Worm (Caenorhabditis elegans) whole organism, L2 larva: ENCODE measurements around the gene F19C6.3.

Experiments
- C34F6.9 ChIP-seq: fragments of 150-350 bp; optimal IDR thresholded peaks from 2 replicates; lab custom pipeline; 2014; ENCODE audit warnings: missing biosample characterization, missing genetic modification characterization
- F13H6.1 ChIP-seq: sonication (generic microtip); optimal IDR thresholded peaks from 2 replicates; lab custom pipeline; 2016; ENCODE audit warnings: missing genetic modification characterization, missing compliant biosample characterization
- R02D3.7 ChIP-seq: fragments of 150-350 bp; optimal IDR thresholded peaks from 2 replicates; lab custom pipeline; 2014; ENCODE audit warnings: missing biosample characterization, missing genetic modification characterization
- alr-1 ChIP-seq: fragments of 150-350 bp; optimal IDR thresholded peaks from 2 replicates; lab custom pipeline; 2014; ENCODE audit warnings: missing biosample characterization, missing genetic modification characterization
- aly-2 ChIP-seq: fragments of 150-350 bp; optimal IDR thresholded peaks from 2 replicates; lab custom pipeline; 2014; ENCODE audit warnings: missing biosample characterization, missing genetic modification characterization
- ama-1 ChIP-seq: fragments of 150-350 bp; optimal IDR thresholded peaks from 2 replicates; lab custom pipeline; 2018; ENCODE audit warnings: inconsistent platforms
- ceh-16 ChIP-seq: fragments of 150-350 bp; optimal IDR thresholded peaks from 2 replicates; lab custom pipeline; 2014; ENCODE audit warnings: missing biosample characterization, missing genetic modification characterization
- ceh-82 ChIP-seq: fragments of 150-350 bp; optimal IDR thresholded peaks from 2 replicates; lab custom pipeline; 2014; ENCODE audit warnings: missing biosample characterization, missing genetic modification characterization
- crh-2 ChIP-seq: sonication (generic microtip); optimal IDR thresholded peaks from 2 replicates; lab custom pipeline; 2017; ENCODE audit warnings: missing biosample characterization, missing genetic modification characterization
- dmd-4 ChIP-seq: sonication (generic microtip); optimal IDR thresholded peaks from 2 replicates; lab custom pipeline; 2017; ENCODE audit warnings: missing biosample characterization, missing genetic modification characterization
- elt-3 ChIP-seq: sonication (generic microtip); optimal IDR thresholded peaks from 2 replicates; lab custom pipeline; 2017; ENCODE audit warnings: missing biosample characterization, missing genetic modification characterization
- fos-1 ChIP-seq: fragments of 150-350 bp; optimal IDR thresholded peaks from 2 replicates; lab custom pipeline; 2014; ENCODE audit warnings: missing biosample characterization, missing genetic modification characterization
- gmeb-1 ChIP-seq: fragments of 150-350 bp; optimal IDR thresholded peaks from 2 replicates; lab custom pipeline; 2014; ENCODE audit warnings: missing biosample characterization, missing genetic modification characterization
- lin-11 ChIP-seq: fragments of 150-350 bp; sonication (generic microtip); optimal IDR thresholded peaks from 2 replicates; lab custom pipeline; 2014; ENCODE audit warnings: missing biosample characterization, missing genetic modification characterization, inconsistent platforms, mixed read lengths
- lin-13 ChIP-seq: fragments of 150-350 bp; optimal IDR thresholded peaks from 2 replicates; lab custom pipeline; 2014; ENCODE audit warnings: missing biosample characterization, missing genetic modification reagents, missing genetic modification characterization
- lin-39 ChIP-seq: fragments of 150-350 bp; optimal IDR thresholded peaks from 2 replicates; lab custom pipeline; 2014; ENCODE audit warnings: missing biosample characterization, missing genetic modification reagents, missing genetic modification characterization
- lsy-2 ChIP-seq, 2 experiments: fragments of 150-350 bp in 1 of 2; sonication (generic microtip) in 1 of 2; optimal IDR thresholded peaks; 2 replicates each; lab custom pipeline; 2014 to 2017; ENCODE audit warnings: missing biosample characterization in 2 of 2, missing genetic modification characterization in 2 of 2
- mab-5 ChIP-seq: fragments of 150-350 bp; optimal IDR thresholded peaks from 2 replicates; lab custom pipeline; 2014; ENCODE audit warnings: missing biosample characterization, missing genetic modification characterization
- mdl-1 ChIP-seq, 2 experiments: fragments of 150-350 bp in 1 of 2; sonication (generic microtip) in 1 of 2; optimal IDR thresholded peaks; 2 replicates each; lab custom pipeline; 2017; ENCODE audit warnings: missing biosample characterization in 2 of 2, missing genetic modification characterization in 2 of 2
- nhr-10 ChIP-seq: sonication (generic microtip); optimal IDR thresholded peaks from 2 replicates; lab custom pipeline; 2017; ENCODE audit warnings: missing biosample characterization, missing genetic modification characterization
- nhr-11 ChIP-seq: fragments of 150-350 bp; optimal IDR thresholded peaks from 2 replicates; lab custom pipeline; 2014; ENCODE audit warnings: missing biosample characterization, missing genetic modification characterization
- nhr-129 ChIP-seq: fragments of 150-350 bp; optimal IDR thresholded peaks from 2 replicates; lab custom pipeline; 2014; ENCODE audit warnings: missing biosample characterization, missing genetic modification characterization
- nhr-21 ChIP-seq: fragments of 150-350 bp; optimal IDR thresholded peaks from 2 replicates; lab custom pipeline; 2014; ENCODE audit warnings: missing biosample characterization, missing genetic modification characterization
- nhr-237 ChIP-seq: fragments of 150-350 bp; optimal IDR thresholded peaks from 2 replicates; lab custom pipeline; 2014; ENCODE audit warnings: missing biosample characterization, missing genetic modification characterization
- nhr-25 ChIP-seq: fragments of 150-350 bp; sonication (generic microtip); optimal IDR thresholded peaks from 3 replicates; lab custom pipeline; 2014; ENCODE audit warnings: missing biosample characterization, missing genetic modification characterization
- nhr-6 ChIP-seq: fragments of 150-350 bp; optimal IDR thresholded peaks from 2 replicates; lab custom pipeline; 2014; ENCODE audit warnings: missing biosample characterization, missing genetic modification characterization
- nhr-77 ChIP-seq: fragments of 150-350 bp; optimal IDR thresholded peaks from 2 replicates; lab custom pipeline; 2014; ENCODE audit warnings: missing biosample characterization, missing genetic modification characterization
- sem-4 ChIP-seq: fragments of 150-350 bp; optimal IDR thresholded peaks from 2 replicates; lab custom pipeline; 2014; ENCODE audit warnings: missing biosample characterization, missing genetic modification reagents, missing genetic modification characterization
- skn-1 ChIP-seq: sonication (generic microtip); optimal IDR thresholded peaks from 2 replicates; lab custom pipeline; 2017; ENCODE audit warnings: missing biosample characterization, missing genetic modification characterization
- sma-3 ChIP-seq: sonication (generic microtip); optimal IDR thresholded peaks from 2 replicates; lab custom pipeline; 2016; ENCODE audit warnings: missing genetic modification reagents, missing genetic modification characterization, missing compliant biosample characterization
- sma-9 ChIP-seq, 2 experiments: fragments of 150-350 bp in 1 of 2; sonication (generic microtip) in 1 of 2; optimal IDR thresholded peaks; 2 replicates each; lab custom pipeline; 2014 to 2016; ENCODE audit warnings: missing genetic modification characterization in 2 of 2, mild to moderate bottlenecking in 1 of 2, missing biosample characterization in 1 of 2, missing compliant biosample characterization in 1 of 2, missing genetic modification reagents in 1 of 2, moderate library complexity in 1 of 2
- unc-55 ChIP-seq: fragments of 150-350 bp; sonication (generic microtip); optimal IDR thresholded peaks from 3 replicates; lab custom pipeline; 2014; ENCODE audit warnings: missing biosample characterization, missing genetic modification reagents, missing genetic modification characterization
- zag-1 ChIP-seq: fragments of 150-350 bp; optimal IDR thresholded peaks from 2 replicates; lab custom pipeline; 2014; ENCODE audit warnings: missing biosample characterization, missing genetic modification characterization
- ztf-1 ChIP-seq: fragments of 200-800 bp; sonication (Bioruptor generic); conservative IDR thresholded peaks from 2 replicates; pipeline ENCODE4 v1.3.6; 2022; ENCODE audit warnings: missing genetic modification characterization, missing compliant biosample characterization

The F19C6.3 gene

ce11 chrX:10027556-10027955, 19.0 kb upstream of the F19C6.3 start, which contains the start of gene mkk-4:
TSS of gene mkk-4 (plus strand) at chrX:10027856.
- TF ChIP-seq fos-1 (tag; lab: Kevin White, UChicago): no peak
- no peak for TF ChIP-seq ama-1
- no peak for TF ChIP-seq lsy-2 (tag; optimal IDR thresholded peaks at IDR 0.05; lab: Kevin White, UChicago)
- TF ChIP-seq R02D3.7: no peak
- no peak for TF ChIP-seq ceh-82 (tag; lab: Kevin White, UChicago)
- TF ChIP-seq ztf-1: no peak
- no peak for TF ChIP-seq nhr-25 (tag; lab: Kevin White, UChicago)
- no peak for TF ChIP-seq sma-3 (GFP tag; lab: Kevin White, UChicago)
- TF ChIP-seq nhr-21 (tag; lab: Kevin White, UChicago): no peak
- TF ChIP-seq lin-13 (GFP tag; lab: Kevin White, UChicago): no peak
- TF ChIP-seq nhr-77 (tag; lab: Kevin White, UChicago): no peak
- TF ChIP-seq nhr-237 (tag; lab: Kevin White, UChicago): no peak
- TF ChIP-seq nhr-10 (tag; lab: Kevin White, UChicago): no peak

- no peak for TF ChIP-seq gmeb-1 (tag; lab: Kevin White, UChicago)
- TF ChIP-seq crh-2 (tag; lab: Kevin White, UChicago): peak; percentile 67
- peak; percentile 46 for TF ChIP-seq unc-55 (GFP tag; lab: Kevin White, UChicago)
- peak; percentile 51 for TF ChIP-seq mab-5
- TF ChIP-seq nhr-25 (tag; lab: Kevin White, UChicago): peak; percentile 43
- TF ChIP-seq lin-11 (tag; lab: Kevin White, UChicago): no peak
- TF ChIP-seq nhr-21 (tag; lab: Kevin White, UChicago): peak; percentile 26
- TF ChIP-seq nhr-129 (tag; lab: Kevin White, UChicago): peak; percentile 83
- TF ChIP-seq F13H6.1 (tag; lab: Kevin White, UChicago): peak; percentile 69
- TF ChIP-seq sem-4 (tag; lab: Kevin White, UChicago): peak; percentile 43
- TF ChIP-seq C34F6.9 (tag; lab: Kevin White, UChicago): peak; percentile 58
- no peak for TF ChIP-seq dmd-4 (tag; lab: Kevin White, UChicago)
- TF ChIP-seq lin-39 (tag; lab: Kevin White, UChicago): no peak
- peak; percentile 20 for TF ChIP-seq ceh-16
- no peak for TF ChIP-seq R02D3.7
- peak in 1 of 2 experiments; percentile 51 for TF ChIP-seq lsy-2 (tag; optimal IDR thresholded peaks at IDR 0.05; lab: Kevin White, UChicago)
- TF ChIP-seq sma-9 (GFP tag; optimal IDR thresholded peaks at IDR 0.05; lab: Kevin White, UChicago): peak; percentile 59
- TF ChIP-seq sma-9 (tag; optimal IDR thresholded peaks at IDR 0.05; lab: Kevin White, UChicago): no peak
- peak; percentile 59 for TF ChIP-seq nhr-6
- peak in 1 of 2 experiments; percentile 1 for TF ChIP-seq mdl-1 (tag; optimal IDR thresholded peaks at IDR 0.05; lab: Kevin White, UChicago)
- peak; percentile 76 for TF ChIP-seq fos-1 (tag; lab: Kevin White, UChicago)
- TF ChIP-seq sma-3 (GFP tag; lab: Kevin White, UChicago): peak; percentile 23
- peak; percentile 63 for TF ChIP-seq zag-1 (tag; lab: Kevin White, UChicago)
- peak; percentile 13 for TF ChIP-seq lin-13 (GFP tag; lab: Kevin White, UChicago)
Measured at ce11 chrX:10026347-10026746, 17.8 kb upstream of the F19C6.3 start.

ce11 chrX:10022016-10022415, 13.5 kb upstream of the F19C6.3 start, which contains the start of gene F42G10.1:
TSS of gene F42G10.1 (minus strand) at chrX:10022166.
- TF ChIP-seq nhr-129 (tag; lab: Kevin White, UChicago) (peak; percentile 9), zag-1 (tag; lab: Kevin White, UChicago) (no peak)

- no peak for TF ChIP-seq aly-2
- TF ChIP-seq sma-9 (GFP tag; optimal IDR thresholded peaks at IDR 0.05; lab: Kevin White, UChicago): peak; percentile 4
- TF ChIP-seq sma-9 (tag; optimal IDR thresholded peaks at IDR 0.05; lab: Kevin White, UChicago): no peak
Measured at ce11 chrX:10017975-10018654, 9.6 kb upstream of the F19C6.3 start, which contains the start of gene F19C6.4. TSS of gene F19C6.4 (minus strand) at chrX:10018025.

- no peak for TF ChIP-seq nhr-6
- TF ChIP-seq elt-3: no peak
- no peak for TF ChIP-seq ztf-1
- no peak for TF ChIP-seq mdl-1 (tag; optimal IDR thresholded peaks at IDR 0.05; lab: Kevin White, UChicago)
- no peak for TF ChIP-seq crh-2 (tag; lab: Kevin White, UChicago)
- TF ChIP-seq unc-55 (GFP tag; lab: Kevin White, UChicago): no peak
- TF ChIP-seq nhr-11 (tag; lab: Kevin White, UChicago): no peak
- no peak for TF ChIP-seq skn-1
- no peak for TF ChIP-seq mab-5
- TF ChIP-seq gmeb-1 (tag; lab: Kevin White, UChicago): no peak
- TF ChIP-seq alr-1: no peak
Measured at ce11 chrX:10009985-10010384, 1.4 kb upstream of the F19C6.3 start.
